Worm (Caenorhabditis elegans) whole organism, L1 larva: ENCODE results near the gene mpst-2.
"Not testable (repeated sequence)": the region's sequence is repeated elsewhere in the genome, so short reads cannot be mapped to it uniquely, and the experiment has no call there.

ENCODE experiments used
- dpl-1 ChIP-seq, 3 experiments: fragments of 150-350 bp in 2 of 3; sonication (generic microtip) in 1 of 3; optimal IDR thresholded peaks; 2 replicates each; lab custom pipeline; 2014 to 2017; ENCODE audit warnings: missing biosample characterization in 3 of 3, missing genetic modification characterization in 3 of 3, missing genetic modification reagents in 3 of 3
- elt-2 ChIP-seq: sonication (generic microtip); optimal IDR thresholded peaks from 2 replicates; lab custom pipeline; 2016; ENCODE audit warnings: missing genetic modification characterization, mild to moderate bottlenecking, inconsistent platforms, missing compliant biosample characterization, missing genetic modification reagents
- lin-13 ChIP-seq: fragments of 150-350 bp; optimal IDR thresholded peaks from 2 replicates; lab custom pipeline; 2014; ENCODE audit warnings: missing biosample characterization, missing genetic modification reagents, missing genetic modification characterization
- sox-4 ChIP-seq: sonication (generic microtip); optimal IDR thresholded peaks from 2 replicates; lab custom pipeline; 2016; ENCODE audit warnings: missing genetic modification characterization, missing compliant biosample characterization

DNA sequence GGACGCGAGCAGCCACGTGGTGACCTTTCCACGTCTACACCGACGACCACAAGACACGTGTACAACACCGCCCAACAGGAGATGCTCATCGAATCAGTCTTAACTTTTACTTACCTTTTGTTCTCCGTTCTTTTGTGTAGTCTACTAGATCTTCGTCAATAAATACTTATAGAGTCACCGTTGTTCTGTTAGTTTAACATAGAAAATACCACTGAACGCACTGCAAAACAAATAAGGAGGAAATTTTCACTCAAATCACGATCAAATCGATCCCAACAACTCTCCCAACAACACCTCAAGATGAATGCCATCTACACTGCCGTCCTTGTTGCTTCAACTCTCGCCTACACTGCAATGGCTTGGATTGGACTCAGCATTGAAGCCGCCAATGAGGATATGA is 2.5 kb downstream of the mpst-2 start, which contains the start of gene nspa-2:
- TF ChIP-seq lin-13 (GFP tag; lab: Kevin White, UChicago); sox-4; dpl-1 (GFP tag; optimal IDR thresholded peaks at IDR 0.05; lab: Kevin White, UChicago); elt-2 (tag; lab: Kevin White, UChicago): not testable (repeated sequence)
